Worm (Caenorhabditis elegans) whole organism, early embryonic: ENCODE results near the gene srh-239.

Experiments
- ama-1 ChIP-seq: fragments of 150-350 bp; optimal IDR thresholded peaks from 2 replicates; lab custom pipeline; 2014
- ceh-36 ChIP-seq: sonication (generic microtip); optimal IDR thresholded peaks from 2 replicates; lab custom pipeline; 2016; ENCODE audit warnings: missing genetic modification characterization, inconsistent platforms, missing compliant biosample characterization
- flt-1 ChIP-seq: fragments of 200-800 bp; sonication (Bioruptor generic); IDR thresholded peaks from 2 replicates; pipeline ENCODE4 v1.3.6; 2022; ENCODE audit warnings: missing genetic modification characterization, missing compliant biosample characterization
- hmg-4 ChIP-seq: fragments of 200-800 bp; sonication (Bioruptor generic); optimal IDR thresholded peaks from 2 replicates; lab custom pipeline; 2018; ENCODE audit warnings: mild to moderate bottlenecking, missing genetic modification characterization, missing compliant biosample characterization
- tbx-37 ChIP-seq: fragments of 200-800 bp; sonication (Bioruptor generic); conservative IDR thresholded peaks from 2 replicates; pipeline ENCODE4 v1.3.6; 2022; ENCODE audit warnings: missing genetic modification reagents, missing genetic modification characterization, missing compliant biosample characterization
- tra-4 ChIP-seq: sonication (generic microtip); optimal IDR thresholded peaks from 2 replicates; lab custom pipeline; 2017; ENCODE audit warnings: missing genetic modification characterization, missing compliant biosample characterization

- no peak for TF ChIP-seq tra-4
- no peak for TF ChIP-seq flt-1
- TF ChIP-seq ceh-36 (tag; lab: Kevin White, UChicago) = no peak
- TF ChIP-seq ama-1 (lab: Kevin White, UChicago) = no peak
- TF ChIP-seq hmg-4 (GFP tag; lab: Kevin White, UChicago) = no peak
- TF ChIP-seq tbx-37 = no peak
These were observed 43.7 kb upstream of the srh-239 start, which contains the start of gene fbxa-135 for ce11 chrV:15401856-15402314.
